Worm (Caenorhabditis elegans): ENCODE results near the gene ipla-5.

- TF ChIP-seq aly-2 (tag; optimal IDR thresholded peaks at IDR 0.05) (no peak), elt-1 (tag; optimal IDR thresholded peaks at IDR 0.05) (no peak), elt-3 (tag; optimal IDR thresholded peaks at IDR 0.05) (no peak), nhr-23 (tag; optimal IDR thresholded peaks at IDR 0.05) (no peak), nhr-11 (tag; optimal IDR thresholded peaks at IDR 0.05) (no peak), daf-12 (tag; optimal IDR thresholded peaks at IDR 0.05) (no peak), fos-1 (tag; optimal IDR thresholded peaks at IDR 0.05) (no peak), ztf-11 (tag; optimal IDR thresholded peaks at IDR 0.05) (no peak), nfya-1 (tag; optimal IDR thresholded peaks at IDR 0.05; ENCODE audit: insufficient read depth) (no peak), skn-1 (tag; optimal IDR thresholded peaks at IDR 0.05) (no peak), nhr-28 (tag; optimal IDR thresholded peaks at IDR 0.05) (no peak), unc-39 (tag; optimal IDR thresholded peaks at IDR 0.05) (no peak), ceh-16 (tag; optimal IDR thresholded peaks at IDR 0.05) (no peak), pqm-1 (tag; optimal IDR thresholded peaks at IDR 0.05) (no peak)
These were observed 37.7 kb upstream of the ipla-5 start, which contains the start of gene F08B4.8 for ce11 chrIV:8677303-8677702.
